Worm (Caenorhabditis elegans) whole organism, midembryonic: ENCODE measurements around the gene cutl-21.

Experiments used
- T22C8.4 ChIP-seq: fragments of 200-800 bp; sonication (Bioruptor generic); IDR thresholded peaks from 2 replicates; pipeline ENCODE4 v1.3.6; 2022; ENCODE audit warnings: missing genetic modification characterization, missing compliant biosample characterization
- cog-1 ChIP-seq: sonication (generic microtip); optimal IDR thresholded peaks from 2 replicates; lab custom pipeline; 2016; ENCODE audit warnings: missing genetic modification characterization, missing compliant biosample characterization
- flt-1 ChIP-seq: fragments of 200-800 bp; sonication (Bioruptor generic); IDR thresholded peaks from 2 replicates; pipeline ENCODE4 v1.3.6; 2022; ENCODE audit warnings: missing genetic modification characterization, missing compliant biosample characterization
- klf-2 ChIP-seq: fragments of 200-800 bp; sonication (Bioruptor generic); conservative IDR thresholded peaks from 2 replicates; pipeline ENCODE4 v1.3.6; 2022; ENCODE audit warnings: missing genetic modification reagents, missing genetic modification characterization, missing compliant biosample characterization
- med-1 ChIP-seq: sonication (generic microtip); optimal IDR thresholded peaks from 2 replicates; lab custom pipeline; 2017; ENCODE audit warnings: missing genetic modification characterization, mild to moderate bottlenecking, missing compliant biosample characterization, antibody characterized with exemption, missing genetic modification reagents; ENCODE audit not compliant: insufficient read depth
- ref-1 ChIP-seq: fragments of 200-800 bp; sonication (Bioruptor generic); conservative IDR thresholded peaks from 2 replicates; pipeline ENCODE4 v1.3.6; 2022; ENCODE audit warnings: missing genetic modification reagents, missing genetic modification characterization, missing compliant biosample characterization
- tab-1 ChIP-seq: fragments of 200-800 bp; sonication (Bioruptor generic); IDR thresholded peaks from 2 replicates; pipeline ENCODE4 v1.3.6; 2022; ENCODE audit warnings: missing genetic modification characterization, missing compliant biosample characterization
- ztf-23 ChIP-seq: fragments of 200-800 bp; sonication (Bioruptor generic); IDR thresholded peaks from 2 replicates; pipeline ENCODE4 v1.3.6; 2022; ENCODE audit warnings: missing genetic modification reagents, missing genetic modification characterization, missing compliant biosample characterization

DNA sequence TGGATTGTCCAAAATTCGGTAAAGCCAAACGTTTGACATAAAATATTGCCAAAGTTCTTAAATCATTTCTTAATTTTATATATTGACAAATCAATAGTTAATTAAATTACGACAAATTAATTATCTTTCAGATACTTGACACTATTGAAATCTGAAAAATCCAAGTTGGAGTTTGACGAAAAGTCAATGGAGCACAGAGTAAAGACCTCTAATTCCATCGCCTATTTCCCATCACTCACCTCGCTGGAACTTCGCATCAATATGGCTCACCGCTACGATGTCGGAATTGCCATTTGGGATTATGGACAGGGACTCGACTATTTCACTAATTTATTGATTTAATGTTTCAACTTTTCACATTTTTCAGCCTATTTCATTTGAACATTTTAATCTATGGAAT lies 44.0 kb upstream of the cutl-21 start:
- TF ChIP-seq T22C8.4 (no peak), flt-1 (GFP tag; lab: Robert Waterston, UW) (no peak), ref-1 (GFP tag; lab: Robert Waterston, UW) (no peak), ztf-23 (no peak), klf-2 (no peak), tab-1 (no peak), cog-1 (tag; lab: Kevin White, UChicago) (no peak), med-1 (GFP tag; lab: Kevin White, UChicago) (no peak)
